Worm (Caenorhabditis elegans): Measurements from ENCODE around the gene rbd-1.

rbd-1 gene

DNA sequence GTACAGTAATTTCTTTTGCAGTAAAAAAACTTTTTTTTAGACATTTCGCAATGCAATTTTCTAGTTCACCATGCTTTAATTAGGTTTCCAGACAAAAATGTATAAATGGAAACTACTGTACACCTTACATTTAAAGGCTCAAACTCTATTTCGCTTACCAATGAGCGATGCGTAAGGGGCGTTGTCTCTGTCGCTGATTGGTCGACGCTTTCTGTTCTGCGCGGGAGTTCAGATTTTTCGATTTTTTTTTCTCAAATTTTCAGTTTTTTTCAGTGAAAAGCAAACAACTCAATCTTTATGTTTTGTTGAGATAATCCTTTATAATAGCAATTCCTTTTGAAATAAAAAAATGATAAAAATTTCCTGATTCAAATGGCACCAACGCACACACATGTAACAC, 29.4 kb downstream of the rbd-1 start:
- TF ChIP-seq B0261.1 (tag; optimal IDR thresholded peaks at IDR 0.05) (no peak), Y53G8AR.9 (GFP tag; conservative IDR thresholded peaks at IDR 0.05) (no peak), zim-3 (tag; optimal IDR thresholded peaks at IDR 0.05) (no peak), die-1 (tag; optimal IDR thresholded peaks at IDR 0.05) (no peak), sptf-2 (GFP tag; optimal IDR thresholded peaks at IDR 0.05) (no peak), ztf-22 (GFP tag; optimal IDR thresholded peaks at IDR 0.05) (no peak), let-607 (tag; optimal IDR thresholded peaks at IDR 0.05) (no peak), atf-7 (tag; optimal IDR thresholded peaks at IDR 0.05) (no peak), nfyb-1 (GFP tag; IDR thresholded peaks at IDR 0.05) (peak; percentile 82), ama-1 (optimal IDR thresholded peaks at IDR 0.05) (no peak), ama-1 (GFP tag; optimal IDR thresholded peaks at IDR 0.05) (peak in 1 of 2 experiments; percentile 38), lin-40 (tag; optimal IDR thresholded peaks at IDR 0.05) (no peak), F23B12.7 (tag; optimal IDR thresholded peaks at IDR 0.05; ENCODE audit: insufficient read depth) (no peak), aptf-2 (GFP tag; conservative IDR thresholded peaks at IDR 0.05) (no peak), nhr-120 (GFP tag; IDR thresholded peaks at IDR 0.05) (no peak)

DNA sequence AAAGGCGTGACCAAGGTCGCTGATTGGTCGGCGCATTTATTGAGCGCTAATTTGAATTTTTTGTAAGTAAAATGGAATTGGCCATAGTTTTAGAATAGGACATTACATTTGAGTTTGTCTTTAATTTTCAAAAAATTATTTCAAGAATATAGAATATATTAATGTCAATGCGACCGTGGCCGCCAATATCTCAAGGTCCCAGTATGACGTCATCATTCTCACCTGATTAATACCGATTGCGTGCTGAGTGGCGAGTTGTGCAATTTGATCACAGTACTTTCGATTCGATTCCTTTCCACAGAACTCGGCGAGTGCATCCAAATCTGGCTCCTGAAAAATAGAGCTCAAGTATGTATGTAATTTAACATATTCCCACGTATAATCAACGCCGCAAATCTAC, 30.9 kb downstream of the rbd-1 start:
- TF ChIP-seq dox-1 (GFP tag; IDR thresholded peaks at IDR 0.05) (no peak), nfya-2 (GFP tag; IDR thresholded peaks at IDR 0.05) (no peak), pbrm-1 (GFP tag; IDR thresholded peaks at IDR 0.05) (no peak), madf-3 (GFP tag; IDR thresholded peaks at IDR 0.05) (no peak), egl-44 (GFP tag; IDR thresholded peaks at IDR 0.05) (no peak), dpff-1 (tag; optimal IDR thresholded peaks at IDR 0.05) (no peak), ztf-25 (GFP tag; IDR thresholded peaks at IDR 0.05) (no peak), D2030.7 (GFP tag; IDR thresholded peaks at IDR 0.05) (no peak), Y56A3A.18 (GFP tag; IDR thresholded peaks at IDR 0.05) (no peak), F39B2.1 (GFP tag; IDR thresholded peaks at IDR 0.05) (no peak), B0035.1 (tag; optimal IDR thresholded peaks at IDR 0.05) (no peak), nhr-80 (tag; optimal IDR thresholded peaks at IDR 0.05) (no peak), rcor-1 (GFP tag; IDR thresholded peaks at IDR 0.05) (no peak)

DNA sequence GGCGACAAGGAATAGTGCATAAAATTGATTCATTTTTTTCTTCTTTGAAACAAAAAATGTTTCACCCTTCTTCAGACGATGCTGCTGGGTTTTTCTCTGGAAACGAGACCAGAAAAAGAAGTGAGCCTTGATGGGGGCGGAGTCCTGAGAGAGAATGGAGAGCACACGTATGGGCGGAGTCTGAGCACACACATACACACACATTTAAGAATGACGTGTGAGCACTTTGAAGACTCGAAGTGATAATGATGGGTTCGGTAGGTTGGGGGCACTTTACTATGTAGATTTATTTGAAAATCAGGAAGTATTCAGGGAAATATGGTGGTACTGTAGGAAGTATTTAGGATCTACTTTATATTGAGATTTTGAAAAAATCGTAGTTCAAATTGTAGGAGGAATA, 32.7 kb downstream of the rbd-1 start, which contains the start of gene flp-9:
flp-9 (minus strand) TSS at position 101 of the 400 bp plus-strand sequence.
- TF ChIP-seq let-607 (tag; optimal IDR thresholded peaks at IDR 0.05) (no peak), madf-6 (GFP tag; IDR thresholded peaks at IDR 0.05) (no peak), sea-2 (GFP tag; IDR thresholded peaks at IDR 0.05) (no peak), repo-1 (tag; optimal IDR thresholded peaks at IDR 0.05) (no peak), ceh-100 (GFP tag; IDR thresholded peaks at IDR 0.05) (no peak), attf-3 (GFP tag; conservative IDR thresholded peaks at IDR 0.05) (no peak), rec-8 (tag; optimal IDR thresholded peaks at IDR 0.05) (no peak), B0019.2 (GFP tag; conservative IDR thresholded peaks at IDR 0.05) (no peak), egl-18 (GFP tag; IDR thresholded peaks at IDR 0.05) (no peak), dpl-1 (GFP tag; optimal IDR thresholded peaks at IDR 0.05) (no peak), ekl-4 (GFP tag; IDR thresholded peaks at IDR 0.05) (no peak), ama-1 (optimal IDR thresholded peaks at IDR 0.05) (no peak), ama-1 (GFP tag; optimal IDR thresholded peaks at IDR 0.05) (no peak), nfya-1 (tag; optimal IDR thresholded peaks at IDR 0.05; ENCODE audit: borderline replicate concordance, insufficient read depth) (no peak), him-1 (tag; optimal IDR thresholded peaks at IDR 0.05) (no peak), F57C9.4 (tag; optimal IDR thresholded peaks at IDR 0.05) (no peak)

Data from whole organism, young adult.